Fruit fly (Drosophila melanogaster) whole organism, wandering third instar larva: ENCODE data around the gene SoxN.

Source experiments
- Abd-B ChIP-seq: fragments of >200 bp; optimal IDR thresholded peaks from 2 replicates; lab custom pipeline; 2017; ENCODE audit warnings: missing biosample characterization, missing genetic modification characterization
- CG32264 ChIP-seq: fragments of 200-800 bp; sonication (Bioruptor generic); optimal IDR thresholded peaks from 2 replicates; lab custom pipeline; 2016; ENCODE audit warnings: missing biosample characterization, missing genetic modification characterization
- CG9705 ChIP-seq: fragments of 200-800 bp; sonication (Bioruptor generic); optimal IDR thresholded peaks from 2 replicates; lab custom pipeline; 2018; ENCODE audit warnings: missing biosample characterization, mild to moderate bottlenecking, missing genetic modification characterization
- CrebA ChIP-seq: fragments of 200-800 bp; sonication (Bioruptor generic); optimal IDR thresholded peaks from 2 replicates; lab custom pipeline; 2016; ENCODE audit warnings: missing biosample characterization, mild to moderate bottlenecking, missing genetic modification characterization, borderline replicate concordance
- Dfd ChIP-seq: fragments of >200 bp; optimal IDR thresholded peaks from 2 replicates; lab custom pipeline; 2017; ENCODE audit warnings: missing biosample characterization, missing genetic modification characterization
- Dif ChIP-seq: fragments of 200-275, 200-300 bp; sonication (Bioruptor generic); optimal IDR thresholded peaks from 2 replicates; lab custom pipeline; 2018; ENCODE audit warnings: missing biosample characterization, missing genetic modification characterization; ENCODE audit not compliant: partially characterized antibody
- HLH106 ChIP-seq: fragments of 200-800 bp; optimal IDR thresholded peaks from 3 replicates; lab custom pipeline; 2019; ENCODE audit warnings: missing biosample characterization, mild to moderate bottlenecking, missing genetic modification characterization, moderate library complexity
- Hnf4 ChIP-seq: fragments of 200-800 bp; sonication (Bioruptor generic); optimal IDR thresholded peaks from 2 replicates; lab custom pipeline; 2016; ENCODE audit warnings: missing biosample characterization, mild to moderate bottlenecking, missing genetic modification characterization
- Hr78 ChIP-seq: fragments of >200 bp; optimal IDR thresholded peaks from 2 replicates; lab custom pipeline; 2017; ENCODE audit warnings: missing biosample characterization, missing genetic modification characterization
- Hr83 ChIP-seq: fragments of 200-300 bp; sonication (Bioruptor generic); optimal IDR thresholded peaks from 2 replicates; lab custom pipeline; 2016; ENCODE audit warnings: missing biosample characterization, mild to moderate bottlenecking, missing genetic modification characterization, moderate library complexity; ENCODE audit not compliant: poor library complexity, severe bottlenecking
- Jra ChIP-seq: sonication (Bioruptor generic); optimal IDR thresholded peaks from 2 replicates; lab custom pipeline; 2016; ENCODE audit warnings: missing biosample characterization, missing genetic modification characterization
- Mio ChIP-seq: sonication (Bioruptor generic); optimal IDR thresholded peaks from 2 replicates; lab custom pipeline; 2016; ENCODE audit warnings: missing biosample characterization, missing genetic modification characterization
- Myc ChIP-seq: fragments of >200 bp; optimal IDR thresholded peaks from 2 replicates; lab custom pipeline; 2017
- N ChIP-seq: fragments of >200 bp; optimal IDR thresholded peaks from 2 replicates; lab custom pipeline; 2018; ENCODE audit warnings: missing biosample characterization, missing external identifiers, missing genetic modification characterization
- OdsH ChIP-seq: fragments of 200-800 bp; sonication (Bioruptor generic); optimal IDR thresholded peaks from 2 replicates; lab custom pipeline; 2016; ENCODE audit warnings: missing biosample characterization, mild to moderate bottlenecking, missing genetic modification characterization
- Rel ChIP-seq, 2 experiments: fragments of 200-800 bp; sonication (Bioruptor generic) in 1 of 2; optimal IDR thresholded peaks; 2 replicates in 1 of 2; 3 replicates in 1 of 2; lab custom pipeline; 2016 to 2019; ENCODE audit warnings: mild to moderate bottlenecking in 2 of 2, missing biosample characterization in 2 of 2, missing genetic modification characterization in 2 of 2, moderate library complexity in 1 of 2
- Sp1 ChIP-seq: fragments of 200-800 bp; sonication (Bioruptor generic); optimal IDR thresholded peaks from 3 replicates; lab custom pipeline; 2019; ENCODE audit warnings: missing biosample characterization, mild to moderate bottlenecking, missing genetic modification characterization, moderate library complexity
- Vsx2 ChIP-seq: fragments of 200-300, 225-300 bp; sonication (Bioruptor generic); optimal IDR thresholded peaks from 2 replicates; lab custom pipeline; 2018; ENCODE audit warnings: missing biosample characterization, missing genetic modification characterization; ENCODE audit not compliant: partially characterized antibody
- brk ChIP-seq: fragments of 200-800 bp; sonication (Bioruptor generic); optimal IDR thresholded peaks from 2 replicates; lab custom pipeline; 2016; ENCODE audit warnings: missing biosample characterization, mild to moderate bottlenecking, missing genetic modification characterization
- dl ChIP-seq, 2 experiments: fragments of 175-275, 200-275 bp in 1 of 2; fragments of 200-275 bp in 1 of 2; sonication (Bioruptor generic); optimal IDR thresholded peaks; lab custom pipeline; 2018; ENCODE audit warnings: mild to moderate bottlenecking in 2 of 2, missing biosample characterization in 2 of 2, missing genetic modification characterization in 2 of 2, moderate library complexity in 2 of 2; ENCODE audit not compliant: partially characterized antibody in 2 of 2, insufficient read depth in 1 of 2
- dmrt93B ChIP-seq: fragments of 200-800 bp; sonication (Bioruptor generic); optimal IDR thresholded peaks from 2 replicates; lab custom pipeline; 2018; ENCODE audit warnings: missing biosample characterization, mild to moderate bottlenecking, missing genetic modification characterization
- dsf ChIP-seq: sonication (Bioruptor generic); optimal IDR thresholded peaks from 2 replicates; lab custom pipeline; 2016; ENCODE audit warnings: missing biosample characterization, missing genetic modification characterization, borderline replicate concordance
- foxo ChIP-seq, 2 experiments: fragments of 200-800 bp; sonication (Bioruptor generic); optimal IDR thresholded peaks; 2 replicates in 1 of 2; 3 replicates in 1 of 2; lab custom pipeline; 2016 to 2017; ENCODE audit warnings: missing biosample characterization in 2 of 2, missing genetic modification characterization in 2 of 2
- h ChIP-seq: fragments of 200-800 bp; sonication (Bioruptor generic); optimal IDR thresholded peaks from 3 replicates; lab custom pipeline; 2016; ENCODE audit warnings: missing biosample characterization, mild to moderate bottlenecking, missing genetic modification characterization
- jim ChIP-seq: fragments of 175-275, 200-325 bp; sonication (Bioruptor generic); optimal IDR thresholded peaks from 2 replicates; lab custom pipeline; 2016; ENCODE audit warnings: missing biosample characterization, mild to moderate bottlenecking, missing genetic modification characterization
- lola ChIP-seq: fragments of >200 bp; optimal IDR thresholded peaks from 2 replicates; lab custom pipeline; 2017; ENCODE audit warnings: missing biosample characterization, missing genetic modification characterization
- pan ChIP-seq: fragments of >200 bp; optimal IDR thresholded peaks from 2 replicates; lab custom pipeline; 2017
- psq ChIP-seq: fragments of 200-800 bp; sonication (Bioruptor generic); optimal IDR thresholded peaks from 3 replicates; lab custom pipeline; 2017; ENCODE audit warnings: missing biosample characterization, mild to moderate bottlenecking, missing genetic modification characterization, moderate library complexity
- rgr ChIP-seq: fragments of 200-800 bp; sonication (Bioruptor generic); optimal IDR thresholded peaks from 3 replicates; lab custom pipeline; 2016; ENCODE audit warnings: missing biosample characterization, mild to moderate bottlenecking, missing genetic modification characterization
- sage ChIP-seq: fragments of 200-800 bp; sonication (Bioruptor generic); optimal IDR thresholded peaks from 2 replicates; lab custom pipeline; 2016; ENCODE audit warnings: missing biosample characterization, mild to moderate bottlenecking, missing genetic modification characterization
- sv ChIP-seq: fragments of 200-800 bp; sonication (Bioruptor generic); optimal IDR thresholded peaks from 3 replicates; lab custom pipeline; 2016; ENCODE audit warnings: missing biosample characterization, missing genetic modification characterization
- tai ChIP-seq: sonication (Bioruptor generic); optimal IDR thresholded peaks from 2 replicates; lab custom pipeline; 2016; ENCODE audit warnings: missing biosample characterization, missing genetic modification characterization
- usp ChIP-seq: fragments of >200 bp; optimal IDR thresholded peaks from 2 replicates; lab custom pipeline; 2017; ENCODE audit warnings: missing biosample characterization, missing genetic modification characterization
- woc ChIP-seq: sonication (Bioruptor generic); optimal IDR thresholded peaks from 2 replicates; lab custom pipeline; 2016; ENCODE audit warnings: missing biosample characterization, mild to moderate bottlenecking, missing genetic modification characterization

SoxN gene

dm6 chr2L:8817343-8817742, 8.1 kb upstream of the SoxN start:
- no peak for TF ChIP-seq Vsx2 (GFP tag; lab: Kevin White, UChicago)
- TF ChIP-seq CG9705 (GFP tag; lab: Kevin White, UChicago), result no peak
- TF ChIP-seq CG32264 (GFP tag; lab: Kevin White, UChicago), result no peak
- TF ChIP-seq rgr (GFP tag; lab: Kevin White, UChicago), result no peak
- no peak for TF ChIP-seq pan (lab: Kevin White, UChicago)
- TF ChIP-seq foxo (GFP tag; optimal IDR thresholded peaks at IDR 0.05; lab: Kevin White, UChicago), result no peak
- TF ChIP-seq Dif, result no peak
- TF ChIP-seq sv (GFP tag; lab: Kevin White, UChicago), result no peak
- TF ChIP-seq N (GFP tag; lab: Kevin White, UChicago), result no peak
- TF ChIP-seq dsf (GFP tag; lab: Kevin White, UChicago), result no peak
- TF ChIP-seq Hnf4 (GFP tag; lab: Kevin White, UChicago), result no peak
- no peak for TF ChIP-seq woc
- TF ChIP-seq dmrt93B (GFP tag; lab: Kevin White, UChicago), result no peak
- TF ChIP-seq Rel (GFP tag; optimal IDR thresholded peaks at IDR 0.05; lab: Kevin White, UChicago), result no peak
- no peak for TF ChIP-seq Rel (tag; optimal IDR thresholded peaks at IDR 0.05; lab: Kevin White, UChicago)
- no peak for TF ChIP-seq sage (GFP tag; lab: Kevin White, UChicago)
- no peak for TF ChIP-seq Myc (lab: Kevin White, UChicago)
- no peak for TF ChIP-seq h (GFP tag; lab: Kevin White, UChicago)
- TF ChIP-seq dl (GFP tag; optimal IDR thresholded peaks at IDR 0.05; lab: Kevin White, UChicago; ENCODE audit: insufficient read depth in 1 of 2, partially characterized antibody in 2 of 2), result no peak

dm6 chr2L:8820539-8820938, 4.9 kb upstream of the SoxN start:
- TF ChIP-seq CrebA (GFP tag; lab: Kevin White, UChicago), result no peak
- no peak for TF ChIP-seq sage (GFP tag; lab: Kevin White, UChicago)
- no peak for TF ChIP-seq lola
- no peak for TF ChIP-seq Jra (GFP tag; lab: Kevin White, UChicago)
- no peak for TF ChIP-seq Dfd (GFP tag; lab: Kevin White, UChicago)
- TF ChIP-seq psq, result no peak
- no peak for TF ChIP-seq OdsH
- TF ChIP-seq Hr78 (GFP tag; lab: Kevin White, UChicago), result no peak
- no peak for TF ChIP-seq usp (GFP tag; lab: Kevin White, UChicago)
- TF ChIP-seq Sp1 (GFP tag; lab: Kevin White, UChicago), result no peak
- TF ChIP-seq brk, result no peak
- no peak for TF ChIP-seq tai
- TF ChIP-seq foxo (GFP tag; optimal IDR thresholded peaks at IDR 0.05; lab: Kevin White, UChicago), result no peak
- no peak for TF ChIP-seq rgr (GFP tag; lab: Kevin White, UChicago)
- no peak for TF ChIP-seq CG32264 (GFP tag; lab: Kevin White, UChicago)
- no peak for TF ChIP-seq sv (GFP tag; lab: Kevin White, UChicago)
- no peak for TF ChIP-seq dmrt93B (GFP tag; lab: Kevin White, UChicago)
- TF ChIP-seq h (GFP tag; lab: Kevin White, UChicago), result no peak
- no peak for TF ChIP-seq Hr83 (GFP tag; lab: Kevin White, UChicago)

dm6 chr2L:8828387-8828786, 2.9 kb downstream of the SoxN start:
- TF ChIP-seq CrebA (GFP tag; lab: Kevin White, UChicago) (no peak), h (GFP tag; lab: Kevin White, UChicago) (no peak), Hnf4 (GFP tag; lab: Kevin White, UChicago) (no peak), CG32264 (GFP tag; lab: Kevin White, UChicago) (no peak), Hr83 (GFP tag; lab: Kevin White, UChicago) (no peak), Vsx2 (GFP tag; lab: Kevin White, UChicago) (no peak), Mio (GFP tag; lab: Kevin White, UChicago) (no peak), jim (GFP tag; lab: Kevin White, UChicago) (no peak), brk (no peak), Jra (GFP tag; lab: Kevin White, UChicago) (no peak), foxo (GFP tag; optimal IDR thresholded peaks at IDR 0.05; lab: Kevin White, UChicago) (no peak), sage (GFP tag; lab: Kevin White, UChicago) (no peak), lola (no peak), sv (GFP tag; lab: Kevin White, UChicago) (no peak), Abd-B (no peak), dmrt93B (GFP tag; lab: Kevin White, UChicago) (no peak), HLH106 (tag; lab: Kevin White, UChicago) (no peak), pan (lab: Kevin White, UChicago) (no peak), woc (no peak)
